Worm (Caenorhabditis elegans) whole organism, mixed stage, embryonic: ENCODE data around the gene C25D7.5.

Experiments used
- M03D4.4 ChIP-seq: sonication (generic microtip); optimal IDR thresholded peaks from 2 replicates; lab custom pipeline; 2017; ENCODE audit warnings: mild to moderate bottlenecking, missing genetic modification characterization, missing compliant biosample characterization
- bed-3 ChIP-seq: fragments of 200-800 bp; sonication (Bioruptor generic); optimal IDR thresholded peaks from 3 replicates; lab custom pipeline; 2018; ENCODE audit warnings: mild to moderate bottlenecking, missing genetic modification characterization, moderate library complexity, missing compliant biosample characterization
- blmp-1 ChIP-seq: fragments of 150-350 bp; optimal IDR thresholded peaks from 2 replicates; lab custom pipeline; 2014; ENCODE audit warnings: missing biosample characterization, missing genetic modification characterization
- ceh-39 ChIP-seq: fragments of 150-350 bp; optimal IDR thresholded peaks from 2 replicates; lab custom pipeline; 2014; ENCODE audit warnings: missing biosample characterization, missing genetic modification characterization
- ceh-43 ChIP-seq: fragments of 200-800 bp; sonication (Bioruptor generic); optimal IDR thresholded peaks from 2 replicates; lab custom pipeline; 2018; ENCODE audit warnings: mild to moderate bottlenecking, missing genetic modification characterization, moderate library complexity, missing compliant biosample characterization
- ceh-83 ChIP-seq: fragments of 200-800 bp; sonication (Bioruptor generic); optimal IDR thresholded peaks from 2 replicates; lab custom pipeline; 2018; ENCODE audit warnings: mild to moderate bottlenecking, missing genetic modification characterization, missing compliant biosample characterization
- ces-1 ChIP-seq: fragments of 150-350 bp; optimal IDR thresholded peaks from 2 replicates; lab custom pipeline; 2014; ENCODE audit warnings: missing biosample characterization, missing genetic modification reagents, missing genetic modification characterization
- cnd-1 ChIP-seq: fragments of 200-800 bp; sonication (Bioruptor generic); optimal IDR thresholded peaks from 2 replicates; lab custom pipeline; 2018; ENCODE audit warnings: mild to moderate bottlenecking, missing genetic modification characterization, missing compliant biosample characterization
- drap-1 ChIP-seq: fragments of 200-800 bp; sonication (Bioruptor generic); optimal IDR thresholded peaks from 3 replicates; lab custom pipeline; 2018; ENCODE audit warnings: mild to moderate bottlenecking, missing genetic modification characterization, missing compliant biosample characterization
- elt-1 ChIP-seq: sonication (generic microtip); optimal IDR thresholded peaks from 2 replicates; lab custom pipeline; 2017; ENCODE audit warnings: missing genetic modification characterization, mild to moderate bottlenecking, missing compliant biosample characterization, antibody characterized with exemption, moderate library complexity, borderline replicate concordance; ENCODE audit not compliant: insufficient read depth
- elt-3 ChIP-seq: fragments of 150-350 bp; optimal IDR thresholded peaks from 2 replicates; lab custom pipeline; 2014; ENCODE audit warnings: missing biosample characterization, missing genetic modification characterization
- flh-1 ChIP-seq: fragments of 200-800 bp; sonication (Bioruptor generic); optimal IDR thresholded peaks from 2 replicates; lab custom pipeline; 2018; ENCODE audit warnings: mild to moderate bottlenecking, missing genetic modification characterization, moderate library complexity, missing compliant biosample characterization
- ham-2 ChIP-seq: fragments of 200-800 bp; sonication (Bioruptor generic); optimal IDR thresholded peaks from 2 replicates; lab custom pipeline; 2018; ENCODE audit warnings: mild to moderate bottlenecking, missing genetic modification characterization, missing compliant biosample characterization
- hlh-1 ChIP-seq: fragments of 150-350 bp; optimal IDR thresholded peaks from 2 replicates; lab custom pipeline; 2014; ENCODE audit warnings: missing biosample characterization, missing genetic modification reagents, missing genetic modification characterization
- lin-13 ChIP-seq: fragments of 150-350 bp; optimal IDR thresholded peaks from 2 replicates; lab custom pipeline; 2014; ENCODE audit warnings: missing biosample characterization, missing genetic modification characterization
- lsy-2 ChIP-seq: fragments of 150-350 bp; optimal IDR thresholded peaks from 2 replicates; lab custom pipeline; 2014; ENCODE audit warnings: missing biosample characterization, missing genetic modification characterization
- mab-5 ChIP-seq: fragments of 150-350 bp; optimal IDR thresholded peaks from 2 replicates; lab custom pipeline; 2014; ENCODE audit warnings: missing biosample characterization, missing genetic modification characterization
- mep-1 ChIP-seq: fragments of 150-350 bp; optimal IDR thresholded peaks from 2 replicates; lab custom pipeline; 2017; ENCODE audit warnings: missing biosample characterization, missing genetic modification reagents, missing genetic modification characterization, inconsistent platforms
- mls-2 ChIP-seq: sonication (generic microtip); optimal IDR thresholded peaks from 2 replicates; lab custom pipeline; 2016; ENCODE audit warnings: mild to moderate bottlenecking, missing genetic modification characterization, moderate library complexity, missing compliant biosample characterization
- nhr-12 ChIP-seq: fragments of 150-350 bp; optimal IDR thresholded peaks from 2 replicates; lab custom pipeline; 2014; ENCODE audit warnings: missing biosample characterization, missing genetic modification characterization
- nhr-2 ChIP-seq: fragments of 150-350 bp; optimal IDR thresholded peaks from 2 replicates; lab custom pipeline; 2014; ENCODE audit warnings: missing biosample characterization, missing genetic modification characterization
- nhr-237 ChIP-seq: fragments of 150-350 bp; optimal IDR thresholded peaks from 2 replicates; lab custom pipeline; 2014; ENCODE audit warnings: missing biosample characterization, missing genetic modification characterization
- sem-2 ChIP-seq: fragments of 200-800 bp; sonication (Bioruptor generic); optimal IDR thresholded peaks from 2 replicates; lab custom pipeline; 2018; ENCODE audit warnings: mild to moderate bottlenecking, missing genetic modification characterization, missing compliant biosample characterization
- sptf-1 ChIP-seq: sonication (generic microtip); optimal IDR thresholded peaks from 2 replicates; lab custom pipeline; 2017; ENCODE audit warnings: mild to moderate bottlenecking, missing genetic modification characterization, moderate library complexity, missing compliant biosample characterization
- tbx-8 ChIP-seq: fragments of 200-800 bp; sonication (Bioruptor generic); optimal IDR thresholded peaks from 2 replicates; lab custom pipeline; 2018; ENCODE audit warnings: mild to moderate bottlenecking, missing genetic modification characterization, moderate library complexity, missing compliant biosample characterization
- unc-120 ChIP-seq: sonication (generic microtip); optimal IDR thresholded peaks from 2 replicates; lab custom pipeline; 2017; ENCODE audit warnings: missing genetic modification characterization, missing compliant biosample characterization; ENCODE audit not compliant: poor library complexity, severe bottlenecking
- unc-39 ChIP-seq: fragments of 150-350 bp; optimal IDR thresholded peaks from 2 replicates; lab custom pipeline; 2014; ENCODE audit warnings: missing biosample characterization, missing genetic modification characterization
- unc-62 ChIP-seq: fragments of 150-350 bp; optimal IDR thresholded peaks from 2 replicates; lab custom pipeline; 2014; ENCODE audit warnings: missing biosample characterization, missing genetic modification reagents, missing genetic modification characterization
- zip-8 ChIP-seq: fragments of 150-350 bp; optimal IDR thresholded peaks from 2 replicates; lab custom pipeline; 2014; ENCODE audit warnings: missing biosample characterization, missing genetic modification characterization
- ztf-11 ChIP-seq: fragments of 150-350 bp; optimal IDR thresholded peaks from 2 replicates; lab custom pipeline; 2014; ENCODE audit warnings: missing biosample characterization, missing genetic modification characterization

Gene C25D7.5

DNA sequence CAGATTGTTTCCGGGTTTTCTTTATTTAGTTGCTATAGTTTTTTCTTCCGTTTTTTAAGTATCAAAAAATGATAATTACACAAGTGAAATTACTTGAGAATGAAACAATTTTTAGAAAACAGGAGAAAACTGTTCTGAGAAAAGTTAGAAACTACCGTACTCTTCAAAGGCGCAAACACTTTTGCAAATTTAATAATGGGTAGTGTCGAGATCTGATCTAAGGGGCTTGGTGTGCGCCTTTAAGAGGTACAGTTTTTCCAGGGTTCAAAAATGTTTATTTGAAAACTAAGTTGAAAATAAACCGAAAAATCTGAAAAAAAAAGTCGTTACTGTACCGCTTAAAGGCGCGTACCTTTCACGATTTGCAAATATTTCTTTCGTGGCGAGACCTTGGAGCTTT lies 8.1 kb downstream of the C25D7.5 start:
- no peak for TF ChIP-seq nhr-2 (tag; lab: Kevin White, UChicago)
- TF ChIP-seq tbx-8 (GFP tag; lab: Kevin White, UChicago) = no peak
- no peak for TF ChIP-seq hlh-1 (tag; lab: Kevin White, UChicago)
- TF ChIP-seq ceh-39 (tag; lab: Kevin White, UChicago) = no peak
- TF ChIP-seq zip-8 = no peak
- no peak for TF ChIP-seq M03D4.4
- no peak for TF ChIP-seq unc-62
- TF ChIP-seq flh-1 (GFP tag; lab: Kevin White, UChicago) = no peak
- TF ChIP-seq nhr-237 (tag; lab: Kevin White, UChicago) = no peak
- TF ChIP-seq bed-3 = no peak

DNA sequence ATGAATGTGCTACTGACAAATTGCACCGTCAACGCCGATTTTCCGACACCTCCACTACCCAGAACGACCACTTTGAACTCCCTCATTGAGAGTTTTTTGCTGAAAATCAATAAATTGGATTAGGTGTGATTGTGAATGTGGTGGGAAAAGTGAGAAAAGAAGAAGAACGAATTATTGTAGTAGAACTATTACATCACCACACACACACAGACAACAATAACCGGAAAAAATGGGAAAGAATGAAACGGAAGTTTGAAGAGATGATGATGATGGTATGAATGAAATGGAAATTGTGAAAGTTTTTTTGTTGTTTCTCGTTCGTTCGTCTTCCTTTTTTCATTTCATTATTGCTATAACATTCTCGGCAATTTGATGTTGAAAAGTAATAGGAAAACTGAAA lies 11.5 kb downstream of the C25D7.5 start, which contains the start of gene rap-2:
Gene rap-2 (minus strand): TSS at position 101 of the 400 bp plus-strand sequence.
- TF ChIP-seq elt-3 (tag; lab: Kevin White, UChicago) = no peak

DNA sequence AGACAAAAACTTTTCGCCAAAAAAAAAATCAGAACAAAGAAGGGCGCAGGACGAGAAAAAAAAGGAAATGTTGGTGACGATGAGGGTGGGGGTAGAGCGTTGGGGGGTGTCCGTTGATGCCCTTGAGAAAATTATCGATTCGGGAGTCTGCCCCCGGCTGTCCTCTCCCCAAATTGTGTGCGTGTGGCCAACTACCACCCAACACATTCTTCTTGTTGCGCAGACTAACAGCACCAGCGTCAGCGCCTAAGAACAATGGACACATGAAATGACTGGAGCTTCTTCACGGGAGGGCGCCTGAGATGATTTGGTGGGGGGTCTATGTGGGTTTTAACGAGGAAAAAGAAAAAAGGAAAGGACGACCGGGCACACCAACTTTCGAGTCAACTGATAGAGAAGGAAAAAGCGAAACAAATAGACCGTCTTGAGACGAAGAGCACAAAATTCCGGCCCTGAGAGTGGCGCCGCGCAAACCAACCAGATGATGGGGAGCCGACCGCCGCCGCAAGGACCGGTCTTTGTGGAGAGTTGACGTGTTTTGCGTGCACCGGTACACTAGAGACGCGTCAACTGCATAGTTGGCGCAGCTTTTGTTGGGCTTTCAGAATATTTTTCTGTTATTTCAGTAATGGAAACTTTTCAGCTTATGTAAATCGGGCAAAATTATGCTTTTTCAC lies 12.8 kb downstream of the C25D7.5 start, which contains the start of gene C25D7.9:
Gene C25D7.9 (plus strand): TSS at position 68 of the 677 bp plus-strand sequence.
- TF ChIP-seq unc-39 = no peak
- no peak for TF ChIP-seq sem-2 (GFP tag; lab: Kevin White, UChicago)
- TF ChIP-seq mep-1 (tag; lab: Kevin White, UChicago) = peak; percentile 13
- TF ChIP-seq zip-8 = no peak
- TF ChIP-seq mls-2 (tag; lab: Kevin White, UChicago) = peak; percentile 51
- no peak for TF ChIP-seq nhr-12 (tag; lab: Kevin White, UChicago)
- peak; percentile 24 for TF ChIP-seq sptf-1
- peak; percentile 8 for TF ChIP-seq ces-1 (GFP tag; lab: Kevin White, UChicago)
- TF ChIP-seq nhr-2 (tag; lab: Kevin White, UChicago) = peak; percentile 77
- TF ChIP-seq M03D4.4 = no peak
- peak; percentile 55 for TF ChIP-seq drap-1
- TF ChIP-seq cnd-1 = no peak
- TF ChIP-seq lin-13 (tag; lab: Kevin White, UChicago) = no peak
- TF ChIP-seq ceh-39 (tag; lab: Kevin White, UChicago) = peak; percentile 20
- TF ChIP-seq blmp-1 (tag; lab: Kevin White, UChicago) = no peak

DNA sequence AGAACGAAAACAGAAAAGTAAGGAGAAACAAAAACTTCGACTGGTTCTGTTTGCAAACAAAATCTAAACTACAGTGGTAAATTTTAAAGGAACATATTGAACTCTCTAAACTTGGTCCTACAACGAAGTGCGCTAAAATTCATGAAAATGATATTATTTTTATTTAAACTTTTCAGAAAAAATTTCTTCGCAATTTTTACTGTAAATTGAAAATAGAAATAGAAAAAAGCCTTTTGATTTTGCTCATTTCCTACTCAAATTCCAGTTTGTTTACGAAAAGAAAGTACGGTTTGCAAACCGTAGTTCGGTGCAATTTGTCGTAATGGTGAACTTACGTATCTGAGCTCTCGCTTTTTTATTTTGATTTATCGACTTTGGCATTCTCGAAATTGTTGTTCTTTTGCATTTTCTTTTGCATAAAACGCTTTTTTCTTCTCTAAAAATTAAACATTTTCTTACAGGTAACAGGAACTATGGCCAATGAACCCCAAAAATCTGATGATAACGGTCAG lies 13.4 kb downstream of the C25D7.5 start, which contains the start of gene otub-1:
Gene otub-1 (plus strand): TSS at position 462 of the 512 bp plus-strand sequence.
- TF ChIP-seq lin-13 (tag; lab: Kevin White, UChicago) (no peak), nhr-237 (tag; lab: Kevin White, UChicago) (no peak), lsy-2 (tag; lab: Kevin White, UChicago) (no peak), ham-2 (GFP tag; lab: Kevin White, UChicago) (no peak), hlh-1 (tag; lab: Kevin White, UChicago) (no peak), drap-1 (no peak), unc-39 (no peak), ceh-39 (tag; lab: Kevin White, UChicago) (no peak), ceh-43 (GFP tag; lab: Kevin White, UChicago) (no peak), elt-1 (tag; lab: Kevin White, UChicago) (no peak), ztf-11 (tag; lab: Kevin White, UChicago) (no peak), M03D4.4 (no peak), bed-3 (no peak), unc-120 (tag; lab: Kevin White, UChicago) (no peak), mab-5 (tag; lab: Kevin White, UChicago) (no peak), ces-1 (GFP tag; lab: Kevin White, UChicago) (no peak), flh-1 (GFP tag; lab: Kevin White, UChicago) (no peak), sptf-1 (no peak)
- TF ChIP-seq, all 35 proteins: peak for 0

DNA sequence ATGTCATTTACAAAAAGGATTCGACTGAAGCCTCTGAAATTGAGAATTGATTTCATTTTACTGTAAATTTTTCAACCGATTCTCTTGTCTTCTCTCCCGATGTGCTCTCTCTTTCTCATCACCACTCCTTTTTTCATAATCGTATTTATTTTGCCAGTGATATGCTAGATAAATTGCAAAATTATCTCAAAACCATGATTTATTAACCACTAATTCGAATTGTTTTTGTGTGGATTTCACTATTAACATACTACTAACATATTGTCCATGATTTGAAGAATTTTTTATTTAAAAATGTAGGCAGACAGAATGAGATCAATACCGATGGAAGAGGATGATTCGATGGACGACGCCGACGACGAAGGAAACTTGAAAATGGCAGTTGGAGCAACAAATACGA lies 14.7 kb downstream of the C25D7.5 start, which contains the start of gene C25D7.10:
Gene C25D7.10 (plus strand): TSS at position 301 of the 400 bp plus-strand sequence.
- TF ChIP-seq zip-8 (no peak), sptf-1 (no peak), flh-1 (GFP tag; lab: Kevin White, UChicago) (no peak), nhr-237 (tag; lab: Kevin White, UChicago) (no peak), lsy-2 (tag; lab: Kevin White, UChicago) (no peak), mep-1 (tag; lab: Kevin White, UChicago) (no peak), unc-39 (no peak), ceh-43 (GFP tag; lab: Kevin White, UChicago) (no peak), ceh-83 (GFP tag; lab: Kevin White, UChicago) (no peak), ham-2 (GFP tag; lab: Kevin White, UChicago) (no peak), M03D4.4 (no peak), tbx-8 (GFP tag; lab: Kevin White, UChicago) (no peak), blmp-1 (tag; lab: Kevin White, UChicago) (no peak), mab-5 (tag; lab: Kevin White, UChicago) (no peak), ztf-11 (tag; lab: Kevin White, UChicago) (no peak), drap-1 (no peak), sem-2 (GFP tag; lab: Kevin White, UChicago) (no peak)
